Worm (Caenorhabditis elegans) whole organism, mixed stage, embryonic: ENCODE data around the gene men-1.

ENCODE experiments used
- M03D4.4 ChIP-seq: sonication (generic microtip); optimal IDR thresholded peaks from 2 replicates; lab custom pipeline; 2017; ENCODE audit warnings: mild to moderate bottlenecking, missing genetic modification characterization, missing compliant biosample characterization
- blmp-1 ChIP-seq: fragments of 150-350 bp; optimal IDR thresholded peaks from 2 replicates; lab custom pipeline; 2014; ENCODE audit warnings: missing biosample characterization, missing genetic modification characterization
- ces-1 ChIP-seq: fragments of 150-350 bp; optimal IDR thresholded peaks from 2 replicates; lab custom pipeline; 2014; ENCODE audit warnings: missing biosample characterization, missing genetic modification reagents, missing genetic modification characterization
- elt-1 ChIP-seq: sonication (generic microtip); optimal IDR thresholded peaks from 2 replicates; lab custom pipeline; 2017; ENCODE audit warnings: missing genetic modification characterization, mild to moderate bottlenecking, missing compliant biosample characterization, antibody characterized with exemption, moderate library complexity, borderline replicate concordance; ENCODE audit not compliant: insufficient read depth
- elt-3 ChIP-seq: fragments of 150-350 bp; optimal IDR thresholded peaks from 2 replicates; lab custom pipeline; 2014; ENCODE audit warnings: missing biosample characterization, missing genetic modification characterization
- lin-13 ChIP-seq: fragments of 150-350 bp; optimal IDR thresholded peaks from 2 replicates; lab custom pipeline; 2014; ENCODE audit warnings: missing biosample characterization, missing genetic modification characterization
- lsy-2 ChIP-seq: fragments of 150-350 bp; optimal IDR thresholded peaks from 2 replicates; lab custom pipeline; 2014; ENCODE audit warnings: missing biosample characterization, missing genetic modification characterization
- nhr-12 ChIP-seq: fragments of 150-350 bp; optimal IDR thresholded peaks from 2 replicates; lab custom pipeline; 2014; ENCODE audit warnings: missing biosample characterization, missing genetic modification characterization
- nhr-237 ChIP-seq: fragments of 150-350 bp; optimal IDR thresholded peaks from 2 replicates; lab custom pipeline; 2014; ENCODE audit warnings: missing biosample characterization, missing genetic modification characterization
- pha-4 ChIP-seq: fragments of 150-350 bp; optimal IDR thresholded peaks from 2 replicates; lab custom pipeline; 2018; ENCODE audit warnings: missing biosample characterization, missing genetic modification reagents, missing genetic modification characterization
- sem-2 ChIP-seq: fragments of 200-800 bp; sonication (Bioruptor generic); optimal IDR thresholded peaks from 2 replicates; lab custom pipeline; 2018; ENCODE audit warnings: mild to moderate bottlenecking, missing genetic modification characterization, missing compliant biosample characterization
- sptf-1 ChIP-seq: sonication (generic microtip); optimal IDR thresholded peaks from 2 replicates; lab custom pipeline; 2017; ENCODE audit warnings: mild to moderate bottlenecking, missing genetic modification characterization, moderate library complexity, missing compliant biosample characterization
- unc-62 ChIP-seq: fragments of 150-350 bp; optimal IDR thresholded peaks from 2 replicates; lab custom pipeline; 2014; ENCODE audit warnings: missing biosample characterization, missing genetic modification reagents, missing genetic modification characterization
- ztf-11 ChIP-seq: fragments of 150-350 bp; optimal IDR thresholded peaks from 2 replicates; lab custom pipeline; 2014; ENCODE audit warnings: missing biosample characterization, missing genetic modification characterization

ce11 chrII:14255850-14256249, 21.9 kb upstream of the men-1 start:
- TF ChIP-seq elt-3 (tag; lab: Kevin White, UChicago) (no peak), pha-4 (tag; lab: Kevin White, UChicago) (no peak), unc-62 (GFP tag; lab: Kevin White, UChicago) (no peak), nhr-12 (tag; lab: Kevin White, UChicago) (no peak), blmp-1 (no peak), ces-1 (GFP tag; lab: Kevin White, UChicago) (no peak), lsy-2 (tag; lab: Kevin White, UChicago) (no peak), nhr-237 (no peak), elt-1 (tag; lab: Kevin White, UChicago) (no peak), M03D4.4 (tag; lab: Kevin White, UChicago) (no peak), ztf-11 (tag; lab: Kevin White, UChicago) (no peak), sptf-1 (no peak), lin-13 (no peak), sem-2 (GFP tag; lab: Kevin White, UChicago) (no peak)
